Fruit fly (Drosophila melanogaster): Measurements from ENCODE around the gene amd.
A peak's percentile ranks its signal among the peaks of the same experiment; 100 is the strongest.

amd gene

dm6 chr2L:19133465-19134365, 23.8 kb downstream of the amd start, which contains the start of gene brat (continued):
- TF ChIP-seq HmgZ (tag; optimal IDR thresholded peaks at IDR 0.05) (peak; percentile 54), Atf3 (GFP tag; optimal IDR thresholded peaks at IDR 0.05) (peak; percentile 44), CG18619 (GFP tag; optimal IDR thresholded peaks at IDR 0.05) (no peak), Nf-YC (tag; optimal IDR thresholded peaks at IDR 0.05) (peak; percentile 58), NC2α (GFP tag; optimal IDR thresholded peaks at IDR 0.05) (no peak), CG10147 (GFP tag; optimal IDR thresholded peaks at IDR 0.05) (peak; percentile 13), pfk (GFP tag; optimal IDR thresholded peaks at IDR 0.05) (no peak), CG6272 (GFP tag; IDR thresholded peaks at IDR 0.05) (0 out of 2 replicates have a peak, but pooled peaks have one; percentile 39), CG17912 (GFP tag; optimal IDR thresholded peaks at IDR 0.05) (no peak), CG12942 (GFP tag; optimal IDR thresholded peaks at IDR 0.05) (no peak), yki (optimal IDR thresholded peaks at IDR 0.05) (no peak), phol (tag; optimal IDR thresholded peaks at IDR 0.05) (peak; percentile 66), Drgx (GFP tag; IDR thresholded peaks at IDR 0.05) (0 out of 2 replicates have a peak, but pooled peaks have one; percentile 21), stc (GFP tag; IDR thresholded peaks at IDR 0.05) (no peak), CG10209 (GFP tag; optimal IDR thresholded peaks at IDR 0.05) (peak; percentile 15), CG13894 (tag; optimal IDR thresholded peaks at IDR 0.05) (peak; percentile 31), BtbVII (GFP tag; optimal IDR thresholded peaks at IDR 0.05) (no peak), Lim3 (GFP tag; IDR thresholded peaks at IDR 0.05) (no peak), hth (optimal IDR thresholded peaks at IDR 0.05) (no peak), CG31388 (GFP tag; optimal IDR thresholded peaks at IDR 0.05) (no peak), CG10959 (GFP tag; IDR thresholded peaks at IDR 0.05) (no peak), CG4282 (GFP tag; optimal IDR thresholded peaks at IDR 0.05) (no peak), Max (GFP tag; optimal IDR thresholded peaks at IDR 0.05) (peak; percentile 64), CG2120 (GFP tag; optimal IDR thresholded peaks at IDR 0.05) (peak; percentile 79), Pdp1 (GFP tag; optimal IDR thresholded peaks at IDR 0.05) (peak; percentile 50 to 53), CG4730 (GFP tag; IDR thresholded peaks at IDR 0.05) (no peak), D19A (tag; optimal IDR thresholded peaks at IDR 0.05) (peak; percentile 64), wdn (GFP tag; IDR thresholded peaks at IDR 0.05) (no peak), ash1 (GFP tag; optimal IDR thresholded peaks at IDR 0.05) (no peak), CG34224 (GFP tag; IDR thresholded peaks at IDR 0.05; ENCODE audit: partially characterized antibody) (peak; percentile 91), CG7786 (GFP tag; optimal IDR thresholded peaks at IDR 0.05) (peak; percentile 58), wor (GFP tag; IDR thresholded peaks at IDR 0.05) (no peak), CG3838 (GFP tag; optimal IDR thresholded peaks at IDR 0.05) (no peak), Rfx (GFP tag; IDR thresholded peaks at IDR 0.05) (peak; percentile 54; the same call in 1 of the 2 replicates), eyg (GFP tag; optimal IDR thresholded peaks at IDR 0.05) (peak; percentile 39), Dfd (GFP tag; optimal IDR thresholded peaks at IDR 0.05) (no peak), Meics (GFP tag; optimal IDR thresholded peaks at IDR 0.05) (peak; percentile 27), sens-2 (GFP tag; IDR thresholded peaks at IDR 0.05) (no peak), schlank (tag; optimal IDR thresholded peaks at IDR 0.05) (no peak), CG7372 (GFP tag; IDR thresholded peaks at IDR 0.05) (peak; percentile 41; the same call in 1 of the 2 replicates), CG14710 (tag; optimal IDR thresholded peaks at IDR 0.05) (peak; percentile 75), sr (GFP tag; IDR thresholded peaks at IDR 0.05) (no peak), unpg (GFP tag; optimal IDR thresholded peaks at IDR 0.05) (peak; percentile 40), CG6813 (GFP tag; optimal IDR thresholded peaks at IDR 0.05) (no peak), Sox100B (GFP tag; optimal IDR thresholded peaks at IDR 0.05) (peak; percentile 27), tx (GFP tag; optimal IDR thresholded peaks at IDR 0.05) (peak; percentile 45), CG10366 (GFP tag; IDR thresholded peaks at IDR 0.05) (no peak), pho (GFP tag; optimal IDR thresholded peaks at IDR 0.05) (peak; percentile 59), Awh (GFP tag; IDR thresholded peaks at IDR 0.05) (no peak), cwo (GFP tag; optimal IDR thresholded peaks at IDR 0.05) (peak; percentile 69)
